Worm (Caenorhabditis elegans) whole organism, mixed stage, embryonic: ENCODE results near the gene F56C3.8.

Source experiments
- M03D4.4 ChIP-seq: sonication (generic microtip); optimal IDR thresholded peaks from 2 replicates; lab custom pipeline; 2017; ENCODE audit warnings: mild to moderate bottlenecking, missing genetic modification characterization, missing compliant biosample characterization
- blmp-1 ChIP-seq: fragments of 150-350 bp; optimal IDR thresholded peaks from 2 replicates; lab custom pipeline; 2014; ENCODE audit warnings: missing biosample characterization, missing genetic modification characterization
- ceh-39 ChIP-seq: fragments of 150-350 bp; optimal IDR thresholded peaks from 2 replicates; lab custom pipeline; 2014; ENCODE audit warnings: missing biosample characterization, missing genetic modification characterization
- ceh-43 ChIP-seq: fragments of 200-800 bp; sonication (Bioruptor generic); optimal IDR thresholded peaks from 2 replicates; lab custom pipeline; 2018; ENCODE audit warnings: mild to moderate bottlenecking, missing genetic modification characterization, moderate library complexity, missing compliant biosample characterization
- ces-1 ChIP-seq: fragments of 150-350 bp; optimal IDR thresholded peaks from 2 replicates; lab custom pipeline; 2014; ENCODE audit warnings: missing biosample characterization, missing genetic modification reagents, missing genetic modification characterization
- drap-1 ChIP-seq: fragments of 200-800 bp; sonication (Bioruptor generic); optimal IDR thresholded peaks from 3 replicates; lab custom pipeline; 2018; ENCODE audit warnings: mild to moderate bottlenecking, missing genetic modification characterization, missing compliant biosample characterization
- elt-3 ChIP-seq: fragments of 150-350 bp; optimal IDR thresholded peaks from 2 replicates; lab custom pipeline; 2014; ENCODE audit warnings: missing biosample characterization, missing genetic modification characterization
- flh-1 ChIP-seq: fragments of 200-800 bp; sonication (Bioruptor generic); optimal IDR thresholded peaks from 2 replicates; lab custom pipeline; 2018; ENCODE audit warnings: mild to moderate bottlenecking, missing genetic modification characterization, moderate library complexity, missing compliant biosample characterization
- ham-2 ChIP-seq: fragments of 200-800 bp; sonication (Bioruptor generic); optimal IDR thresholded peaks from 2 replicates; lab custom pipeline; 2018; ENCODE audit warnings: mild to moderate bottlenecking, missing genetic modification characterization, missing compliant biosample characterization
- hlh-1 ChIP-seq: fragments of 150-350 bp; optimal IDR thresholded peaks from 2 replicates; lab custom pipeline; 2014; ENCODE audit warnings: missing biosample characterization, missing genetic modification reagents, missing genetic modification characterization
- lin-13 ChIP-seq: fragments of 150-350 bp; optimal IDR thresholded peaks from 2 replicates; lab custom pipeline; 2014; ENCODE audit warnings: missing biosample characterization, missing genetic modification characterization
- lin-32 ChIP-seq: fragments of 200-800 bp; sonication (Bioruptor generic); optimal IDR thresholded peaks from 2 replicates; lab custom pipeline; 2018; ENCODE audit warnings: mild to moderate bottlenecking, missing genetic modification characterization, missing compliant biosample characterization
- lsy-2 ChIP-seq: fragments of 150-350 bp; optimal IDR thresholded peaks from 2 replicates; lab custom pipeline; 2014; ENCODE audit warnings: missing biosample characterization, missing genetic modification characterization
- mab-5 ChIP-seq: fragments of 150-350 bp; optimal IDR thresholded peaks from 2 replicates; lab custom pipeline; 2014; ENCODE audit warnings: missing biosample characterization, missing genetic modification characterization
- mep-1 ChIP-seq: fragments of 150-350 bp; optimal IDR thresholded peaks from 2 replicates; lab custom pipeline; 2017; ENCODE audit warnings: missing biosample characterization, missing genetic modification reagents, missing genetic modification characterization, inconsistent platforms
- mls-2 ChIP-seq: sonication (generic microtip); optimal IDR thresholded peaks from 2 replicates; lab custom pipeline; 2016; ENCODE audit warnings: mild to moderate bottlenecking, missing genetic modification characterization, moderate library complexity, missing compliant biosample characterization
- nhr-12 ChIP-seq: fragments of 150-350 bp; optimal IDR thresholded peaks from 2 replicates; lab custom pipeline; 2014; ENCODE audit warnings: missing biosample characterization, missing genetic modification characterization
- nhr-2 ChIP-seq: fragments of 150-350 bp; optimal IDR thresholded peaks from 2 replicates; lab custom pipeline; 2014; ENCODE audit warnings: missing biosample characterization, missing genetic modification characterization
- nhr-237 ChIP-seq: fragments of 150-350 bp; optimal IDR thresholded peaks from 2 replicates; lab custom pipeline; 2014; ENCODE audit warnings: missing biosample characterization, missing genetic modification characterization
- nhr-28 ChIP-seq: fragments of 150-350 bp; optimal IDR thresholded peaks from 2 replicates; lab custom pipeline; 2014; ENCODE audit warnings: missing biosample characterization, missing genetic modification characterization
- nhr-76 ChIP-seq: sonication (generic microtip); optimal IDR thresholded peaks from 2 replicates; lab custom pipeline; 2017; ENCODE audit warnings: missing biosample characterization, missing genetic modification characterization
- pha-4 ChIP-seq: fragments of 150-350 bp; optimal IDR thresholded peaks from 2 replicates; lab custom pipeline; 2018; ENCODE audit warnings: missing biosample characterization, missing genetic modification reagents, missing genetic modification characterization
- sem-2 ChIP-seq: fragments of 200-800 bp; sonication (Bioruptor generic); optimal IDR thresholded peaks from 2 replicates; lab custom pipeline; 2018; ENCODE audit warnings: mild to moderate bottlenecking, missing genetic modification characterization, missing compliant biosample characterization
- snpc-4 ChIP-seq: fragments of 150-350 bp; optimal IDR thresholded peaks from 2 replicates; lab custom pipeline; 2014; ENCODE audit warnings: missing biosample characterization, missing genetic modification characterization
- sptf-1 ChIP-seq: sonication (generic microtip); optimal IDR thresholded peaks from 2 replicates; lab custom pipeline; 2017; ENCODE audit warnings: mild to moderate bottlenecking, missing genetic modification characterization, moderate library complexity, missing compliant biosample characterization
- tbx-8 ChIP-seq: fragments of 200-800 bp; sonication (Bioruptor generic); optimal IDR thresholded peaks from 2 replicates; lab custom pipeline; 2018; ENCODE audit warnings: mild to moderate bottlenecking, missing genetic modification characterization, moderate library complexity, missing compliant biosample characterization
- unc-120 ChIP-seq: sonication (generic microtip); optimal IDR thresholded peaks from 2 replicates; lab custom pipeline; 2017; ENCODE audit warnings: missing genetic modification characterization, missing compliant biosample characterization; ENCODE audit not compliant: poor library complexity, severe bottlenecking
- unc-39 ChIP-seq: fragments of 150-350 bp; optimal IDR thresholded peaks from 2 replicates; lab custom pipeline; 2014; ENCODE audit warnings: missing biosample characterization, missing genetic modification characterization
- ztf-11 ChIP-seq: fragments of 150-350 bp; optimal IDR thresholded peaks from 2 replicates; lab custom pipeline; 2014; ENCODE audit warnings: missing biosample characterization, missing genetic modification characterization

Gene F56C3.8

ce11 chrX:1338906-1339673, 45.3 kb downstream of the F56C3.8 start:
- TF ChIP-seq tbx-8 (GFP tag; lab: Kevin White, UChicago) (no peak), unc-120 (no peak), mls-2 (no peak), pha-4 (tag; lab: Kevin White, UChicago) (no peak), unc-39 (tag; lab: Kevin White, UChicago) (no peak), blmp-1 (tag; lab: Kevin White, UChicago) (no peak), ces-1 (GFP tag; lab: Kevin White, UChicago) (no peak), drap-1 (GFP tag; lab: Kevin White, UChicago) (no peak), hlh-1 (tag; lab: Kevin White, UChicago) (no peak), ztf-11 (no peak), snpc-4 (tag; lab: Kevin White, UChicago) (no peak), ham-2 (GFP tag; lab: Kevin White, UChicago) (no peak), nhr-12 (tag; lab: Kevin White, UChicago) (no peak), nhr-76 (tag; lab: Kevin White, UChicago) (no peak), mep-1 (tag; lab: Kevin White, UChicago) (no peak)

ce11 chrX:1337834-1338233, 46.6 kb downstream of the F56C3.8 start:
- TF ChIP-seq nhr-237 (no peak), ceh-39 (tag; lab: Kevin White, UChicago) (no peak), lin-32 (no peak), unc-39 (tag; lab: Kevin White, UChicago) (no peak), elt-3 (tag; lab: Kevin White, UChicago) (no peak), M03D4.4 (tag; lab: Kevin White, UChicago) (no peak), blmp-1 (tag; lab: Kevin White, UChicago) (no peak), flh-1 (GFP tag; lab: Kevin White, UChicago) (no peak), mab-5 (no peak), nhr-28 (no peak), ceh-43 (no peak), nhr-76 (tag; lab: Kevin White, UChicago) (no peak), nhr-12 (tag; lab: Kevin White, UChicago) (no peak), ztf-11 (no peak)

- TF ChIP-seq sem-2 (GFP tag; lab: Kevin White, UChicago) (no peak), nhr-2 (tag; lab: Kevin White, UChicago) (no peak), hlh-1 (tag; lab: Kevin White, UChicago) (no peak), lsy-2 (tag; lab: Kevin White, UChicago) (no peak), sptf-1 (tag; lab: Kevin White, UChicago) (no peak), lin-13 (tag; lab: Kevin White, UChicago) (no peak), lin-32 (no peak)
Measured at ce11 chrX:1337009-1337408, 47.4 kb downstream of the F56C3.8 start, which contains the start of gene ttr-37. ttr-37 (minus strand) TSS chrX:1337175.
